Worm (Caenorhabditis elegans) whole organism, L2 larva: ENCODE results near the gene F11A5.17.

ENCODE experiments used
- F13H6.1 ChIP-seq: sonication (generic microtip); optimal IDR thresholded peaks from 2 replicates; lab custom pipeline; 2016; ENCODE audit warnings: missing genetic modification characterization, missing compliant biosample characterization
- ceh-82 ChIP-seq: fragments of 150-350 bp; optimal IDR thresholded peaks from 2 replicates; lab custom pipeline; 2014; ENCODE audit warnings: missing biosample characterization, missing genetic modification characterization
- crh-2 ChIP-seq: sonication (generic microtip); optimal IDR thresholded peaks from 2 replicates; lab custom pipeline; 2017; ENCODE audit warnings: missing biosample characterization, missing genetic modification characterization
- elt-1 ChIP-seq: fragments of 150-350 bp; optimal IDR thresholded peaks from 2 replicates; lab custom pipeline; 2014; ENCODE audit warnings: missing biosample characterization, missing genetic modification characterization
- fos-1 ChIP-seq: fragments of 150-350 bp; optimal IDR thresholded peaks from 2 replicates; lab custom pipeline; 2014; ENCODE audit warnings: missing biosample characterization, missing genetic modification characterization
- nhr-10 ChIP-seq: sonication (generic microtip); optimal IDR thresholded peaks from 2 replicates; lab custom pipeline; 2017; ENCODE audit warnings: missing biosample characterization, missing genetic modification characterization
- sma-3 ChIP-seq: sonication (generic microtip); optimal IDR thresholded peaks from 2 replicates; lab custom pipeline; 2016; ENCODE audit warnings: missing genetic modification reagents, missing genetic modification characterization, missing compliant biosample characterization
- unc-55 ChIP-seq: fragments of 150-350 bp; sonication (generic microtip); optimal IDR thresholded peaks from 3 replicates; lab custom pipeline; 2014; ENCODE audit warnings: missing biosample characterization, missing genetic modification reagents, missing genetic modification characterization
- ztf-1 ChIP-seq: fragments of 200-800 bp; sonication (Bioruptor generic); conservative IDR thresholded peaks from 2 replicates; pipeline ENCODE4 v1.3.6; 2022; ENCODE audit warnings: missing genetic modification characterization, missing compliant biosample characterization
- ztf-11 ChIP-seq: sonication (generic microtip); optimal IDR thresholded peaks from 2 replicates; lab custom pipeline; 2017; ENCODE audit warnings: missing biosample characterization, missing genetic modification characterization

DNA sequence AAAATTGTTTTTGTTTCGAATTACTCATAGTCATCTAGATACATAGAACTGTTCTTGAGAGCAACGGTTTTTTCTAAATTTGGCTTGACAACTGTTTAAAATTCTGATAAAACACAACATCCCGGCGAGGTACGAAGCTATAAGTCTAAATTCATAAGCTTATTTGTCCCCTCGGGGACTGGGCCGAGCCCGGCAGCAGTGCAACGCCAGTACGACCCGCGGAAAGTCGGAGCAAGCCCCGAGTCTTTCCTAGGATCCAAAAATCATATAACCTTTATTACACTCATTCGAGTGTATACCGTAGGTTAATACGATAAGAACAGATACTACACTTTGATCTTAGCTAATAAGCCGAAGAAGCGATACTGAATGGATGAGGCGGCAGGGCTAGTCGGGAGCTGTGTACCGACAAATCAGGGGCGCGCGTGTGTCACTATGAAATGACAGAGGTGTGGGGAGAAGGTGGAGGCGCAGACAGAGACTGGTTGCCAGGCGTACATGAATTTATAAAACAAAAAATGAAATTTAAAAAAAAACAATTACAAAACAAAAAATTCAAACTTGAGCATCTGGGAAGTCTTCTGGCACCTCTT, 23.8 kb downstream of the F11A5.17 start:
- TF ChIP-seq ztf-1 (GFP tag; lab: Robert Waterston, UW) (no peak), crh-2 (tag; lab: Kevin White, UChicago) (no peak), elt-1 (tag; lab: Kevin White, UChicago) (no peak), sma-3 (GFP tag; lab: Kevin White, UChicago) (no peak), ztf-11 (tag; lab: Kevin White, UChicago) (no peak), ceh-82 (tag; lab: Kevin White, UChicago) (no peak), F13H6.1 (tag; lab: Kevin White, UChicago) (no peak), fos-1 (tag; lab: Kevin White, UChicago) (no peak), nhr-10 (tag; lab: Kevin White, UChicago) (no peak), unc-55 (no peak)
